Fruit fly (Drosophila melanogaster) whole organism, embryonic: ENCODE results near the gene CG12075.

Experiments
- Abd-B ChIP-seq: fragments of 200-800 bp; sonication (Bioruptor generic); optimal IDR thresholded peaks from 2 replicates; lab custom pipeline; 2018; ENCODE audit warnings: missing biosample characterization, mild to moderate bottlenecking, missing genetic modification characterization, moderate library complexity
- Bgb ChIP-seq: fragments of 200-800 bp; sonication (Bioruptor generic); IDR thresholded peaks from 2 replicates; pipeline ENCODE4 v1.3.6; 2022; ENCODE audit warnings: missing biosample characterization, missing genetic modification characterization; ENCODE audit not compliant: partially characterized antibody
- CG10959 ChIP-seq: fragments of 200-800 bp; sonication (Bioruptor generic); IDR thresholded peaks from 2 replicates; pipeline ENCODE4 v1.3.6; 2022; ENCODE audit warnings: missing biosample characterization, missing genetic modification characterization
- CG12942 ChIP-seq: fragments of 200-800 bp; sonication (Bioruptor generic); optimal IDR thresholded peaks from 3 replicates; lab custom pipeline; 2016; ENCODE audit warnings: missing biosample characterization, missing genetic modification characterization
- CG14014 ChIP-seq: fragments of 200-800 bp; sonication (Bioruptor generic); IDR thresholded peaks from 2 replicates; pipeline ENCODE4 v1.3.6; 2022; ENCODE audit warnings: missing biosample characterization, missing genetic modification characterization
- CG15479 ChIP-seq: fragments of 200-800 bp; sonication (Bioruptor generic); optimal IDR thresholded peaks from 3 replicates; lab custom pipeline; 2019; ENCODE audit warnings: missing biosample characterization, mild to moderate bottlenecking, missing genetic modification characterization, moderate library complexity
- CG17612 ChIP-seq: fragments of 200-800 bp; sonication (Bioruptor generic); IDR thresholded peaks from 2 replicates; pipeline ENCODE4 v1.3.6; 2022; ENCODE audit warnings: missing biosample characterization, missing genetic modification characterization
- CG2199 ChIP-seq: fragments of 200-800 bp; sonication (Bioruptor generic); IDR thresholded peaks from 3 replicates; pipeline ENCODE4 v1.3.6; 2022; ENCODE audit warnings: missing biosample characterization, missing genetic modification characterization
- CG2678 ChIP-seq: fragments of 200-800 bp; sonication (Bioruptor generic); optimal IDR thresholded peaks from 3 replicates; lab custom pipeline; 2019; ENCODE audit warnings: missing biosample characterization, mild to moderate bottlenecking, missing genetic modification characterization, moderate library complexity
- CG3163 ChIP-seq: fragments of 200-800 bp; sonication (Bioruptor generic); optimal IDR thresholded peaks from 3 replicates; lab custom pipeline; 2016; ENCODE audit warnings: missing biosample characterization, missing genetic modification characterization
- CG42726 ChIP-seq: fragments of 200-800 bp; sonication (Bioruptor generic); IDR thresholded peaks from 2 replicates; pipeline ENCODE4 v1.3.6; 2022; ENCODE audit warnings: missing biosample characterization, missing genetic modification characterization; ENCODE audit not compliant: partially characterized antibody
- CG4424 ChIP-seq: fragments of 200-800 bp; sonication (Bioruptor generic); optimal IDR thresholded peaks from 3 replicates; lab custom pipeline; 2016; ENCODE audit warnings: missing biosample characterization, missing genetic modification characterization
- CG5180 ChIP-seq: fragments of 200-800 bp; sonication (Bioruptor generic); optimal IDR thresholded peaks from 3 replicates; lab custom pipeline; 2017; ENCODE audit warnings: missing biosample characterization, missing genetic modification characterization, mild to moderate bottlenecking, moderate library complexity, missing genetic modification reagents
- CG6272 ChIP-seq: fragments of 200-800 bp; sonication (Bioruptor generic); IDR thresholded peaks from 2 replicates; pipeline ENCODE4 v1.3.6; 2022; ENCODE audit warnings: missing biosample characterization, missing genetic modification characterization
- CG7372 ChIP-seq: fragments of 200-800 bp; sonication (Bioruptor generic); IDR thresholded peaks from 2 replicates; pipeline ENCODE4 v1.3.6; 2022; ENCODE audit warnings: missing biosample characterization, missing genetic modification characterization
- CG7745 ChIP-seq: fragments of 200-800 bp; sonication (Bioruptor generic); optimal IDR thresholded peaks from 2 replicates; lab custom pipeline; 2018; ENCODE audit warnings: missing biosample characterization, mild to moderate bottlenecking, missing genetic modification characterization, moderate library complexity
- CG8089 ChIP-seq: fragments of 200-800 bp; sonication (Bioruptor generic); optimal IDR thresholded peaks from 3 replicates; lab custom pipeline; 2016; ENCODE audit warnings: missing biosample characterization, missing genetic modification characterization
- CG8924 ChIP-seq: fragments of 200-800 bp; optimal IDR thresholded peaks from 3 replicates; lab custom pipeline; 2019; ENCODE audit warnings: missing biosample characterization, mild to moderate bottlenecking, missing genetic modification characterization, moderate library complexity
- Fer1 ChIP-seq: fragments of 200-800 bp; sonication (Bioruptor generic); optimal IDR thresholded peaks from 2 replicates; lab custom pipeline; 2017; ENCODE audit warnings: missing biosample characterization, mild to moderate bottlenecking, missing genetic modification characterization
- H2.0 ChIP-seq: fragments of 200-800 bp; sonication (Bioruptor generic); IDR thresholded peaks from 2 replicates; pipeline ENCODE4 v1.3.6; 2022; ENCODE audit warnings: missing biosample characterization, missing genetic modification characterization
- Hr3 ChIP-seq: fragments of 200-800 bp; sonication (Bioruptor generic); optimal IDR thresholded peaks from 3 replicates; lab custom pipeline; 2016; ENCODE audit warnings: missing biosample characterization, missing genetic modification characterization
- MBD-R2 ChIP-seq: fragments of 200-800 bp; sonication (Bioruptor generic); IDR thresholded peaks from 2 replicates; pipeline ENCODE4 v1.3.6; 2022; ENCODE audit warnings: missing biosample characterization, missing genetic modification characterization
- MESR4 ChIP-seq: fragments of 200-800 bp; sonication (Bioruptor generic); optimal IDR thresholded peaks from 2 replicates; lab custom pipeline; 2018; ENCODE audit warnings: missing biosample characterization, mild to moderate bottlenecking, missing genetic modification characterization, moderate library complexity
- Mad ChIP-seq: fragments of 200-800 bp; sonication (Bioruptor generic); optimal IDR thresholded peaks from 2 replicates; lab custom pipeline; 2016; ENCODE audit warnings: missing biosample characterization, missing genetic modification characterization
- NK7.1 ChIP-seq: fragments of 200-800 bp; sonication (Bioruptor generic); optimal IDR thresholded peaks from 3 replicates; lab custom pipeline; 2016; ENCODE audit warnings: missing biosample characterization, missing genetic modification characterization
- NfI ChIP-seq: fragments of 200-800 bp; sonication (Bioruptor generic); optimal IDR thresholded peaks from 3 replicates; lab custom pipeline; 2018; ENCODE audit warnings: missing biosample characterization, mild to moderate bottlenecking, missing genetic modification characterization, moderate library complexity
- Optix ChIP-seq: fragments of 200-800 bp; sonication (Bioruptor generic); IDR thresholded peaks from 3 replicates; pipeline ENCODE4 v1.3.6; 2022; ENCODE audit warnings: missing biosample characterization, missing genetic modification characterization
- PHDP ChIP-seq: fragments of 200-800 bp; sonication (Bioruptor generic); optimal IDR thresholded peaks from 3 replicates; lab custom pipeline; 2018; ENCODE audit warnings: missing biosample characterization, mild to moderate bottlenecking, missing genetic modification characterization, moderate library complexity
- Taf1 ChIP-seq: fragments of 200-800 bp; sonication (Bioruptor generic); IDR thresholded peaks from 2 replicates; pipeline ENCODE4 v1.3.6; 2022; ENCODE audit warnings: missing biosample characterization, missing genetic modification characterization
- chn ChIP-seq: fragments of 200-800 bp; sonication (Bioruptor generic); optimal IDR thresholded peaks from 2 replicates; lab custom pipeline; 2016; ENCODE audit warnings: missing biosample characterization, missing genetic modification characterization
- ci ChIP-seq: fragments of 200-800 bp; sonication (Bioruptor generic); IDR thresholded peaks from 3 replicates; pipeline ENCODE4 v1.3.6; 2022; ENCODE audit warnings: missing biosample characterization, missing genetic modification characterization
- corto ChIP-seq: fragments of 200-800 bp; sonication (Bioruptor generic); optimal IDR thresholded peaks from 2 replicates; lab custom pipeline; 2016; ENCODE audit warnings: missing biosample characterization, mild to moderate bottlenecking, missing genetic modification characterization, moderate library complexity
- da ChIP-seq: fragments of 200-800 bp; sonication (Bioruptor generic); optimal IDR thresholded peaks from 2 replicates; lab custom pipeline; 2016; ENCODE audit warnings: missing biosample characterization, missing genetic modification characterization
- danr ChIP-seq: fragments of 200-800 bp; sonication (Bioruptor generic); IDR thresholded peaks from 2 replicates; pipeline ENCODE4 v1.3.6; 2022; ENCODE audit warnings: missing biosample characterization, missing genetic modification characterization
- dati ChIP-seq: fragments of 200-800 bp; sonication (Bioruptor generic); IDR thresholded peaks from 2 replicates; pipeline ENCODE4 v1.3.6; 2022; ENCODE audit warnings: missing biosample characterization, missing genetic modification characterization
- ems ChIP-seq: fragments of 200-800 bp; sonication (Bioruptor generic); optimal IDR thresholded peaks from 3 replicates; lab custom pipeline; 2016; ENCODE audit warnings: missing biosample characterization, missing genetic modification characterization
- fd102C ChIP-seq: fragments of 200-800 bp; sonication (Bioruptor generic); optimal IDR thresholded peaks from 2 replicates; lab custom pipeline; 2018; ENCODE audit warnings: missing biosample characterization, mild to moderate bottlenecking, missing genetic modification characterization, moderate library complexity
- fru ChIP-seq: fragments of >200 bp; optimal IDR thresholded peaks from 2 replicates; lab custom pipeline; 2017
- ftz-f1 ChIP-seq: fragments of 200-800 bp; sonication (Bioruptor generic); optimal IDR thresholded peaks from 2 replicates; lab custom pipeline; 2016; ENCODE audit warnings: missing biosample characterization, missing genetic modification characterization
- gce ChIP-seq: fragments of 200-800 bp; sonication (Bioruptor generic); IDR thresholded peaks from 3 replicates; pipeline ENCODE4 v1.3.6; 2022; ENCODE audit warnings: missing biosample characterization, missing genetic modification characterization
- gt ChIP-seq: fragments of 200-800 bp; sonication (Bioruptor generic); IDR thresholded peaks from 2 replicates; pipeline ENCODE4 v1.3.6; 2022; ENCODE audit warnings: missing biosample characterization, missing genetic modification characterization
- jing ChIP-seq: fragments of 200-800 bp; sonication (Bioruptor generic); optimal IDR thresholded peaks from 2 replicates; lab custom pipeline; 2018; ENCODE audit warnings: missing biosample characterization, mild to moderate bottlenecking, missing genetic modification characterization
- ken ChIP-seq: fragments of 200-800 bp; sonication (Bioruptor generic); IDR thresholded peaks from 3 replicates; pipeline ENCODE4 v1.3.6; 2022; ENCODE audit warnings: missing biosample characterization, missing genetic modification characterization
- lab ChIP-seq: fragments of 200-800 bp; sonication (Bioruptor generic); optimal IDR thresholded peaks from 3 replicates; lab custom pipeline; 2017; ENCODE audit warnings: missing biosample characterization, missing genetic modification characterization, mild to moderate bottlenecking, moderate library complexity, missing genetic modification reagents
- lola ChIP-seq, 3 experiments: fragments of >200 bp in 2 of 3; fragments of 200-800 bp in 1 of 3; sonication (Bioruptor generic) in 1 of 3; optimal IDR thresholded peaks; 2 replicates each; lab custom pipeline; 2017 to 2019; ENCODE audit warnings: missing biosample characterization in 3 of 3, missing genetic modification characterization in 3 of 3, mild to moderate bottlenecking in 1 of 3, moderate library complexity in 1 of 3
- onecut ChIP-seq: fragments of 200-800 bp; sonication (Bioruptor generic); IDR thresholded peaks from 2 replicates; pipeline ENCODE4 v1.3.6; 2022; ENCODE audit warnings: missing biosample characterization, missing genetic modification characterization
- org-1 ChIP-seq: fragments of 200-800 bp; sonication (Bioruptor generic); optimal IDR thresholded peaks from 2 replicates; lab custom pipeline; 2017; ENCODE audit warnings: missing biosample characterization, missing genetic modification characterization
- ro ChIP-seq: fragments of 200-800 bp; sonication (Bioruptor generic); IDR thresholded peaks from 2 replicates; pipeline ENCODE4 v1.3.6; 2022; ENCODE audit warnings: missing biosample characterization, missing genetic modification characterization
- ssp ChIP-seq: fragments of 200-800 bp; sonication (Bioruptor generic); IDR thresholded peaks from 2 replicates; pipeline ENCODE4 v1.3.6; 2022; ENCODE audit warnings: missing biosample characterization, missing genetic modification characterization
- tup ChIP-seq: fragments of 200-800 bp; sonication (Bioruptor generic); optimal IDR thresholded peaks from 2 replicates; lab custom pipeline; 2016; ENCODE audit warnings: missing biosample characterization, mild to moderate bottlenecking, missing genetic modification characterization, moderate library complexity

CG12075 gene

DNA sequence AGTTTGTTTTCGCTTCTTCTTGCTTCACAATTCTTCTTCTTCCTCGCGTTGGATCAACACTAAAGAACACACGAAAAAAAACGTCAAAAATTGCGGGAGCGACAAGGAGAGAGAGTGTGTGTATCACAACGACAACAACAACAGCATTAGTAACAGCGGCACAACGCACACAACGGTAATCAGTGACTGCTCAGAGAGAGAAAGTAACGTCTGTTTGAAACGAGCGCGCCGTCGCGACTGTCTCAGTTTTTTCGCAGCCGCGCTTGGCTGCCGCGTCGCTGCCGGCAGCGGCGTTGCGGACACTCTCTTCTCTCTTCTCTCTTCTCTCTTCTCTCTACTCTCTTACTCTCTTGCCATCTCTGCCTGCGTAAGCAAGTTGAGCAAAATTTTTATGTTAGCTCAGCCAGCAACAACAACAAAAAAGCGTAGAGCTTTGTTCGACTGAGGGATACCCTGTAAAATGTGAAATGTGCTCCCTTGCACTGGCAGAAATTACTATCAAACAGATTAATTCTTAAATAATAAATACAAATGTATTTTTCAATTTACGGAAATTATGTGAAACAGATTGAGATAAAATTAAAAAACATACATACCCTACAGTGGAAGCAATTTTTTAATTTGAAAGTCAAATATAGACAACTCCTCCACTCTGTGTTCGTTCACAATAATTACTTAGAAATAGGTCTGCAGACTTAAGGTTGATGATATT is 53.6 kb downstream of the CG12075 start (continued):
- TF ChIP-seq CG12942 (GFP tag; lab: Kevin White, UChicago) = peak; percentile 63
- TF ChIP-seq Mad (GFP tag; lab: Kevin White, UChicago) = peak; percentile 43
- no peak for TF ChIP-seq tup (GFP tag; lab: Kevin White, UChicago)
- TF ChIP-seq CG8089 (GFP tag; lab: Kevin White, UChicago) = no peak
- 0 out of 2 replicates have a peak, but pooled peaks have one; percentile 12 for TF ChIP-seq CG6272 (GFP tag; lab: Robert Waterston, UW)
- no peak for TF ChIP-seq ro (GFP tag; lab: Robert Waterston, UW)
- no peak for TF ChIP-seq Optix
- no peak for TF ChIP-seq corto
- peak; percentile 35; the same call in 1 of the 2 replicates for TF ChIP-seq Bgb (GFP tag; lab: Robert Waterston, UW)
- TF ChIP-seq ems (GFP tag; lab: Kevin White, UChicago) = peak; percentile 71
- peak; percentile 61 for TF ChIP-seq Abd-B (GFP tag; lab: Kevin White, UChicago)
- peak; percentile 70; the same call in 2 of the 3 replicates for TF ChIP-seq ken
- peak in 1 of 3 experiments; percentile 50 for TF ChIP-seq lola (GFP tag; optimal IDR thresholded peaks at IDR 0.05; lab: Kevin White, UChicago)
- TF ChIP-seq NK7.1 = no peak
- peak; percentile 21 for TF ChIP-seq ftz-f1 (GFP tag; lab: Kevin White, UChicago)
- no peak for TF ChIP-seq CG42726
- peak; percentile 79 for TF ChIP-seq ci (GFP tag; lab: Robert Waterston, UW)
- peak; percentile 80 for TF ChIP-seq CG2678 (tag; lab: Kevin White, UChicago)
- no peak for TF ChIP-seq da (GFP tag; lab: Kevin White, UChicago)
- no peak for TF ChIP-seq fd102C
- TF ChIP-seq CG15479 (GFP tag; lab: Kevin White, UChicago) = peak; percentile 27
- no peak for TF ChIP-seq dati (GFP tag; lab: Robert Waterston, UW)
- peak; percentile 28 for TF ChIP-seq jing
- peak; percentile 60 for TF ChIP-seq ssp (GFP tag; lab: Robert Waterston, UW)
- 0 out of 2 replicates have a peak, but pooled peaks have one; percentile 30 for TF ChIP-seq CG10959
- TF ChIP-seq Hr3 (GFP tag; lab: Kevin White, UChicago) = peak; percentile 66
- TF ChIP-seq fru = no peak
- peak; percentile 63 for TF ChIP-seq CG4424 (GFP tag; lab: Kevin White, UChicago)
- no peak; the same call in 1 of the 2 replicates for TF ChIP-seq CG17612
- TF ChIP-seq CG14014 (GFP tag; lab: Robert Waterston, UW) = peak; percentile 71
- TF ChIP-seq CG5180 = peak; percentile 46
- peak; percentile 73 for TF ChIP-seq CG8924 (tag; lab: Kevin White, UChicago)
- no peak for TF ChIP-seq gt (GFP tag; lab: Robert Waterston, UW)
- TF ChIP-seq NfI (GFP tag; lab: Kevin White, UChicago) = peak; percentile 74
- peak; percentile 55 for TF ChIP-seq CG7372 (GFP tag; lab: Robert Waterston, UW)
- peak; percentile 87 for TF ChIP-seq CG3163
- no peak for TF ChIP-seq Taf1 (GFP tag; lab: Robert Waterston, UW)
- TF ChIP-seq lab (GFP tag; lab: Kevin White, UChicago) = peak; percentile 72
- TF ChIP-seq gce (GFP tag; lab: Robert Waterston, UW) = 0 out of 3 replicates have a peak, but pooled peaks have one; percentile 64
- TF ChIP-seq org-1 = peak; percentile 63
- TF ChIP-seq chn (GFP tag; lab: Kevin White, UChicago) = peak; percentile 48
- TF ChIP-seq CG2199 = no peak
- peak; percentile 48 for TF ChIP-seq Fer1
- TF ChIP-seq CG7745 (tag; lab: Kevin White, UChicago) = no peak
- peak; percentile 45 for TF ChIP-seq onecut (GFP tag; lab: Robert Waterston, UW)
- no peak for TF ChIP-seq MESR4 (GFP tag; lab: Kevin White, UChicago)
- TF ChIP-seq danr (GFP tag; lab: Robert Waterston, UW) = no peak
- peak; percentile 73 for TF ChIP-seq PHDP (tag; lab: Kevin White, UChicago)
- TF ChIP-seq MBD-R2 (GFP tag; lab: Robert Waterston, UW) = no peak; the same call in 1 of the 2 replicates
- peak; percentile 67 for TF ChIP-seq H2.0 (GFP tag; lab: Robert Waterston, UW)
